Fruit fly (Drosophila melanogaster) whole organism, adult: Measurements from ENCODE around the gene DNAlig3.

Source experiments
- CG11617 ChIP-seq: fragments of 200-800 bp; sonication (Bioruptor generic); optimal IDR thresholded peaks from 2 replicates; lab custom pipeline; 2017; ENCODE audit warnings: mild to moderate bottlenecking, missing biosample characterization, missing genetic modification reagents, missing genetic modification characterization
- CG1620 ChIP-seq: fragments of 200-800 bp; sonication (Bioruptor generic); optimal IDR thresholded peaks from 2 replicates; lab custom pipeline; 2016; ENCODE audit warnings: missing biosample characterization, missing genetic modification characterization
- CG33017 ChIP-seq: fragments of 200-800 bp; sonication (Bioruptor generic); optimal IDR thresholded peaks from 2 replicates; lab custom pipeline; 2018; ENCODE audit warnings: missing biosample characterization, mild to moderate bottlenecking, missing genetic modification characterization, moderate library complexity
- CG5204 ChIP-seq: fragments of 200-800 bp; sonication (Bioruptor generic); optimal IDR thresholded peaks from 2 replicates; lab custom pipeline; 2016; ENCODE audit warnings: missing biosample characterization, missing genetic modification characterization
- Hr96 ChIP-seq: fragments of 200-800 bp; sonication (Bioruptor generic); optimal IDR thresholded peaks from 2 replicates; lab custom pipeline; 2016; ENCODE audit warnings: missing biosample characterization, missing genetic modification characterization
- cnc ChIP-seq, 2 experiments: fragments of >200 bp; optimal IDR thresholded peaks; 2 replicates each; lab custom pipeline; 2017
- ovo ChIP-seq: fragments of 200-800 bp; sonication (Bioruptor generic); optimal IDR thresholded peaks from 2 replicates; lab custom pipeline; 2016; ENCODE audit warnings: missing biosample characterization, missing genetic modification characterization
- tj ChIP-seq: fragments of 200-800 bp; sonication (Bioruptor generic); optimal IDR thresholded peaks from 3 replicates; lab custom pipeline; 2017; ENCODE audit warnings: missing biosample characterization, mild to moderate bottlenecking, missing genetic modification characterization, moderate library complexity
- toe ChIP-seq: fragments of 200-800 bp; sonication (Bioruptor generic); optimal IDR thresholded peaks from 2 replicates; lab custom pipeline; 2016; ENCODE audit warnings: missing biosample characterization, missing genetic modification characterization

dm6 chr3R:12448344-12448743, 46.7 kb upstream of the DNAlig3 start:
- TF ChIP-seq CG11617 (no peak), tj (GFP tag; lab: Kevin White, UChicago) (no peak), ovo (GFP tag; lab: Kevin White, UChicago) (no peak), cnc (optimal IDR thresholded peaks at IDR 0.05; lab: Kevin White, UChicago) (no peak), CG5204 (no peak), CG33017 (no peak), CG1620 (GFP tag; lab: Kevin White, UChicago) (no peak), toe (GFP tag; lab: Kevin White, UChicago) (no peak), Hr96 (GFP tag; lab: Kevin White, UChicago) (no peak)
